Worm (Caenorhabditis elegans) whole organism, L4 larva: ENCODE results near the gene C05D9.3.

Experiments
- F10B5.3 ChIP-seq: sonication (generic microtip); optimal IDR thresholded peaks from 2 replicates; lab custom pipeline; 2016; ENCODE audit warnings: mild to moderate bottlenecking, missing genetic modification characterization, missing compliant biosample characterization
- F26F4.8 ChIP-seq: fragments of 200-800 bp; sonication (Bioruptor generic); conservative IDR thresholded peaks from 2 replicates; pipeline ENCODE4 v1.3.6; 2022; ENCODE audit warnings: missing genetic modification characterization, missing compliant biosample characterization
- F49E8.2 ChIP-seq: sonication (generic microtip); optimal IDR thresholded peaks from 2 replicates; lab custom pipeline; 2016; ENCODE audit warnings: missing compliant biosample characterization, mild to moderate bottlenecking, missing genetic modification characterization, borderline replicate concordance
- R02D3.7 ChIP-seq: fragments of 150-350 bp; sonication (generic microtip); optimal IDR thresholded peaks from 3 replicates; lab custom pipeline; 2014; ENCODE audit warnings: missing biosample characterization, missing genetic modification characterization
- T20F7.1 ChIP-seq: fragments of 200-800 bp; sonication (Bioruptor generic); optimal IDR thresholded peaks from 2 replicates; lab custom pipeline; 2018; ENCODE audit warnings: mild to moderate bottlenecking, missing genetic modification characterization, missing compliant biosample characterization
- Y75B8A.6 ChIP-seq: fragments of 200-800 bp; sonication (Bioruptor generic); IDR thresholded peaks from 2 replicates; pipeline ENCODE4 v1.3.6; 2022; ENCODE audit warnings: missing genetic modification reagents, missing genetic modification characterization, missing compliant biosample characterization
- aha-1 ChIP-seq: fragments of 150-350 bp; peaks from one replicate; lab custom pipeline; 2014; ENCODE audit warnings: missing biosample characterization, missing genetic modification characterization
- aly-2 ChIP-seq: sonication (generic microtip); optimal IDR thresholded peaks from 2 replicates; lab custom pipeline; 2018; ENCODE audit warnings: missing biosample characterization, missing genetic modification characterization
- ama-1 ChIP-seq: fragments of 150-350 bp; optimal IDR thresholded peaks from 2 replicates; lab custom pipeline; 2014; ENCODE audit warnings: inconsistent platforms, mixed read lengths
- ceh-62 ChIP-seq: sonication (generic microtip); optimal IDR thresholded peaks from 2 replicates; lab custom pipeline; 2017; ENCODE audit warnings: missing biosample characterization, missing genetic modification characterization
- daf-16 ChIP-seq, 3 experiments: sonication (generic microtip); optimal IDR thresholded peaks; 2 replicates each; lab custom pipeline; 2016 to 2017; ENCODE audit warnings: missing genetic modification characterization in 3 of 3, missing genetic modification reagents in 3 of 3, mild to moderate bottlenecking in 2 of 3, missing compliant biosample characterization in 2 of 3, missing biosample characterization in 1 of 3, moderate library complexity in 1 of 3
- dpl-1 ChIP-seq: fragments of 150-350 bp; optimal IDR thresholded peaks from 2 replicates; lab custom pipeline; 2014; ENCODE audit warnings: missing biosample characterization, missing genetic modification reagents, missing genetic modification characterization
- duxl-1 ChIP-seq: sonication (generic microtip); optimal IDR thresholded peaks from 2 replicates; lab custom pipeline; 2016; ENCODE audit warnings: mild to moderate bottlenecking, missing genetic modification characterization, moderate library complexity, missing compliant biosample characterization; ENCODE audit not compliant: poor library complexity
- dve-1 ChIP-seq: sonication (generic microtip); optimal IDR thresholded peaks from 2 replicates; lab custom pipeline; 2017; ENCODE audit warnings: antibody characterized with exemption, mild to moderate bottlenecking, missing genetic modification characterization, missing compliant biosample characterization; ENCODE audit not compliant: insufficient read depth
- egl-27 ChIP-seq: sonication (generic microtip); optimal IDR thresholded peaks from 3 replicates; lab custom pipeline; 2017; ENCODE audit warnings: missing biosample characterization, missing genetic modification reagents, missing genetic modification characterization
- hif-1 ChIP-seq, 2 experiments: sonication (generic microtip); optimal IDR thresholded peaks; 2 replicates each; lab custom pipeline; 2016 to 2017; ENCODE audit warnings: missing compliant biosample characterization in 2 of 2, missing genetic modification characterization in 2 of 2, missing genetic modification reagents in 2 of 2, missing genotype in 2 of 2, mild to moderate bottlenecking in 1 of 2
- hlh-11 ChIP-seq: fragments of 200-800 bp; sonication (Bioruptor generic); optimal IDR thresholded peaks from 2 replicates; lab custom pipeline; 2018; ENCODE audit warnings: mild to moderate bottlenecking, missing genetic modification characterization, missing compliant biosample characterization
- hlh-30 ChIP-seq: sonication (generic microtip); optimal IDR thresholded peaks from 2 replicates; lab custom pipeline; 2017; ENCODE audit warnings: antibody characterized with exemption, mild to moderate bottlenecking, missing genetic modification characterization, missing compliant biosample characterization; ENCODE audit not compliant: insufficient read depth
- hmg-1.1 ChIP-seq: fragments of 200-800 bp; sonication (Bioruptor generic); IDR thresholded peaks from 2 replicates; pipeline ENCODE4 v1.3.6; 2022; ENCODE audit warnings: missing genetic modification reagents, missing genetic modification characterization, missing compliant biosample characterization
- lin-15B ChIP-seq: fragments of 150-350 bp; sonication (generic microtip); optimal IDR thresholded peaks from 3 replicates; lab custom pipeline; 2014; ENCODE audit warnings: missing biosample characterization, missing genetic modification characterization
- mxl-2 ChIP-seq: fragments of 200-800 bp; sonication (Bioruptor generic); conservative IDR thresholded peaks from 2 replicates; pipeline ENCODE4 v1.3.6; 2022; ENCODE audit warnings: missing genetic modification reagents, missing genetic modification characterization, missing compliant biosample characterization
- mxl-3 ChIP-seq: fragments of 200-800 bp; sonication (Bioruptor generic); optimal IDR thresholded peaks from 2 replicates; lab custom pipeline; 2018; ENCODE audit warnings: mild to moderate bottlenecking, missing genetic modification characterization, missing compliant biosample characterization
- nhr-11 ChIP-seq: fragments of 150-350 bp; optimal IDR thresholded peaks from 2 replicates; lab custom pipeline; 2014; ENCODE audit warnings: missing biosample characterization, missing genetic modification characterization
- nhr-42 ChIP-seq: fragments of 200-800 bp; sonication (Bioruptor generic); IDR thresholded peaks from 2 replicates; pipeline ENCODE4 v1.3.6; 2022; ENCODE audit warnings: missing genetic modification characterization, missing compliant biosample characterization
- nhr-76 ChIP-seq: fragments of 150-350 bp; optimal IDR thresholded peaks from 2 replicates; lab custom pipeline; 2014; ENCODE audit warnings: missing biosample characterization, missing genetic modification characterization
- nhr-77 ChIP-seq: fragments of 150-350 bp; optimal IDR thresholded peaks from 2 replicates; lab custom pipeline; 2014; ENCODE audit warnings: missing biosample characterization, missing genetic modification characterization
- pha-4 ChIP-seq, 2 experiments: fragments of 150-350 bp in 1 of 2; fragments of 200-800 bp in 1 of 2; sonication (Bioruptor generic) in 1 of 2; IDR thresholded peaks in 1 of 2; optimal IDR thresholded peaks in 1 of 2; 2 replicates each; pipeline versions ENCODE4 v1.3.6 to Lab custom; 2014 to 2022; ENCODE audit warnings: missing genetic modification characterization in 2 of 2, missing genetic modification reagents in 2 of 2, missing biosample characterization in 1 of 2, missing compliant biosample characterization in 1 of 2
- tra-1 ChIP-seq: fragments of 200-800 bp; sonication (Bioruptor generic); IDR thresholded peaks from 2 replicates; pipeline ENCODE4 v1.3.6; 2022; ENCODE audit warnings: missing genetic modification reagents, missing genetic modification characterization, missing compliant biosample characterization
- unc-39 ChIP-seq: sonication (generic microtip); optimal IDR thresholded peaks from 2 replicates; lab custom pipeline; 2017; ENCODE audit warnings: missing biosample characterization, missing genetic modification characterization
- unc-62 ChIP-seq, 3 experiments: fragments of 150-350 bp in 1 of 3; sonication (generic microtip); optimal IDR thresholded peaks in 2 of 3; peaks in 1 of 3; 1 replicate in 1 of 3; 2 replicates in 2 of 3; lab custom pipeline; 2014 to 2017; ENCODE audit warnings: missing biosample characterization in 3 of 3, missing genetic modification characterization in 3 of 3, missing genetic modification reagents in 3 of 3, missing genotype in 1 of 3
- zfp-3 ChIP-seq: fragments of 200-800 bp; sonication (Bioruptor generic); conservative IDR thresholded peaks from 2 replicates; pipeline ENCODE4 v1.3.6; 2022; ENCODE audit warnings: missing genetic modification reagents, missing genetic modification characterization, missing compliant biosample characterization
- zip-2 ChIP-seq: fragments of 150-350 bp; optimal IDR thresholded peaks from 2 replicates; lab custom pipeline; 2014; ENCODE audit warnings: missing biosample characterization, missing genetic modification characterization
- ztf-7 ChIP-seq: fragments of 150-350 bp; optimal IDR thresholded peaks from 2 replicates; lab custom pipeline; 2014; ENCODE audit warnings: missing biosample characterization, missing genetic modification characterization

Gene C05D9.3

DNA sequence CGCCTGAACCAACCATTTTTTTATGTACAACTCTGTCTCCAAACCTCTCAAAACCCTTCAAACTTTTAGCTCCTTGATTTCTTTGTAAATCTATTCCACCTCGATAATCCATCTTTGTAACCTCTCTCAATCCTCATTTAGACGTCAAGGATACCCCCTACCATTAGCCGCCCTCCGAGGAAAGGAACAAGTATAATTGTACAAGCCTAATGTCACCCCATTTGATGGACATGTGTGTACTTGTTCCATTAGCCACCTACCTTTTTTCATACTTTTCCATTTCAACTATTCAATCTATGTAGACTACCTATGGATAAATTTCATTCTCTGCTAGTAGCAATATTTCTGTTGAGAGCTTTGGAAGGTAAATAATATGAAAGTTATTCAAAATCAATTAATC lies 3.9 kb upstream of the C05D9.3 start, which contains the start of gene C05D9.4:
C05D9.4 (plus strand) TSS at position 301 of the 400 bp plus-strand sequence.
- no peak for TF ChIP-seq hmg-1.1 (GFP tag; lab: Robert Waterston, UW)
- TF ChIP-seq mxl-3: no peak
- TF ChIP-seq nhr-76 (tag; lab: Kevin White, UChicago): no peak
- no peak for TF ChIP-seq aly-2 (tag; lab: Kevin White, UChicago)
- TF ChIP-seq duxl-1 (tag; lab: Kevin White, UChicago): no peak
- TF ChIP-seq T20F7.1 (GFP tag; lab: Kevin White, UChicago): no peak
- TF ChIP-seq unc-39 (tag; lab: Kevin White, UChicago): no peak
- TF ChIP-seq hlh-11 (tag; lab: Kevin White, UChicago): no peak

DNA sequence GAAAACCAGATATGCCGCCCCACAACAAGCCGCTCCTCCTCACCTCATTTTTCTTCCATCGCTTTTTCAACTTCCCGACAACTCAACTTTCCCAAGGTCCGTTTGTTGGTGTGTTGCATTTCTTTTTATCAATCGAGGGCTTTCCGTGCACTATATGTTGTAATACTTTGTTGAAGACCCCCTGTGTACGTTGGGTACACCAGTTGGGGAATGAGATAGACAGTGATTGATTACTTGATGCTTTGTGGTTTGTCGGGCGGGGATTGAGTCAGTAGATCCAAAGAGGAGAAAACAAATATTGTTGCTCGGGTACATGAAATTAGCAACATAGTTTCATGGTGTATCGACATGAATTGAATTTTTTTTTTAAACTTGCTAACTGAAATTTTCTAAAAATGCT lies 2.8 kb upstream of the C05D9.3 start:
- TF ChIP-seq daf-16 (GFP tag; optimal IDR thresholded peaks at IDR 0.05; lab: Kevin White, UChicago) (peak in 1 of 2 experiments; percentile 56), daf-16 (tag; optimal IDR thresholded peaks at IDR 0.05; lab: Kevin White, UChicago) (no peak), R02D3.7 (tag; lab: Kevin White, UChicago) (no peak), zfp-3 (GFP tag; lab: Robert Waterston, UW) (no peak), F26F4.8 (GFP tag; lab: Robert Waterston, UW) (no peak), hlh-11 (tag; lab: Kevin White, UChicago) (no peak), dve-1 (no peak), mxl-2 (GFP tag; lab: Robert Waterston, UW) (no peak), egl-27 (tag; lab: Kevin White, UChicago) (no peak), ama-1 (lab: Kevin White, UChicago) (no peak), F10B5.3 (no peak), nhr-11 (tag; lab: Kevin White, UChicago) (peak; percentile 26), nhr-42 (GFP tag; lab: Robert Waterston, UW) (no peak), unc-62 (GFP tag; optimal IDR thresholded peaks at IDR 0.05 in 1 of 2; lab: Kevin White, UChicago) (peak in 1 of 2 experiments; percentile 91), unc-62 (tag; optimal IDR thresholded peaks at IDR 0.05; lab: Kevin White, UChicago) (no peak), pha-4 (GFP tag; IDR thresholded peaks at IDR 0.05; lab: Robert Waterston, UW) (no peak), pha-4 (tag; optimal IDR thresholded peaks at IDR 0.05; lab: Kevin White, UChicago) (no peak)
- TF ChIP-seq, all 104 proteins: peak for 3

ce11 chrX:1110723-1111122 lies 980 bp upstream of the C05D9.3 start:
- TF ChIP-seq aha-1: peak; percentile 1
- peak; percentile 27 for TF ChIP-seq hlh-30 (tag; lab: Kevin White, UChicago)
- TF ChIP-seq ztf-7 (tag; lab: Kevin White, UChicago): no peak
- no peak for TF ChIP-seq zip-2 (tag; lab: Kevin White, UChicago)
- TF ChIP-seq hlh-11 (tag; lab: Kevin White, UChicago): peak; percentile 58
- TF ChIP-seq hif-1 (tag; optimal IDR thresholded peaks at IDR 0.05; lab: Kevin White, UChicago): no peak
- TF ChIP-seq daf-16 (GFP tag; optimal IDR thresholded peaks at IDR 0.05; lab: Kevin White, UChicago): peak in 1 of 2 experiments; percentile 71
- no peak for TF ChIP-seq daf-16 (tag; optimal IDR thresholded peaks at IDR 0.05; lab: Kevin White, UChicago)
- TF ChIP-seq F49E8.2: no peak
- TF ChIP-seq tra-1 (GFP tag; lab: Robert Waterston, UW): 0 out of 2 replicates have a peak, but pooled peaks have one; percentile 45
- TF ChIP-seq unc-62 (GFP tag; optimal IDR thresholded peaks at IDR 0.05 in 1 of 2; lab: Kevin White, UChicago): peak in 1 of 2 experiments; percentile 67
- no peak for TF ChIP-seq unc-62 (tag; optimal IDR thresholded peaks at IDR 0.05; lab: Kevin White, UChicago)

- TF ChIP-seq ceh-62 (no peak), Y75B8A.6 (GFP tag; lab: Robert Waterston, UW) (no peak), dpl-1 (GFP tag; lab: Kevin White, UChicago) (no peak), nhr-77 (tag; lab: Kevin White, UChicago) (no peak), lin-15B (tag; lab: Kevin White, UChicago) (no peak), unc-62 (GFP tag; optimal IDR thresholded peaks at IDR 0.05 in 1 of 2; lab: Kevin White, UChicago) (peak in 1 of 2 experiments; percentile 78), unc-62 (tag; optimal IDR thresholded peaks at IDR 0.05; lab: Kevin White, UChicago) (no peak)
These were observed 3.5 kb downstream of the C05D9.3 start for ce11 chrX:1115207-1115606.
